Worm (Caenorhabditis elegans): ENCODE results near the gene nekl-4.

nekl-4 gene

ce11 chrIII:5517423-5517822 is at the start of gene nekl-4:
Gene nekl-4 (minus strand): TSS chrIII:5517523.
- TF ChIP-seq fkh-8 (tag; optimal IDR thresholded peaks at IDR 0.05) (peak; percentile 78), sup-37 (GFP tag; optimal IDR thresholded peaks at IDR 0.05) (no peak)

ce11 chrIII:5566496-5566895 is 49.2 kb upstream of the nekl-4 start:
- TF ChIP-seq nhr-85 (tag), result peak; percentile 51
- TF ChIP-seq ets-5 (GFP tag; IDR thresholded peaks at IDR 0.05), result no peak

ce11 chrIII:5565699-5566098 is 48.4 kb upstream of the nekl-4 start:
- TF ChIP-seq mef-2 (tag; optimal IDR thresholded peaks at IDR 0.05), result no peak
- TF ChIP-seq rnt-1 (tag; optimal IDR thresholded peaks at IDR 0.05), result peak; percentile 55
- TF ChIP-seq snu-23 (GFP tag; optimal IDR thresholded peaks at IDR 0.05), result peak; percentile 1
- TF ChIP-seq nhr-71 (tag; optimal IDR thresholded peaks at IDR 0.05), result peak; percentile 33
- no peak for TF ChIP-seq mep-1 (tag; optimal IDR thresholded peaks at IDR 0.05)
- peak; percentile 13; the same call in 1 of the 2 replicates for TF ChIP-seq nhr-19 (GFP tag; conservative IDR thresholded peaks at IDR 0.05)
- TF ChIP-seq dsc-1 (tag; optimal IDR thresholded peaks at IDR 0.05), result peak; percentile 26
- TF ChIP-seq pag-3 (tag; optimal IDR thresholded peaks at IDR 0.05; ENCODE audit: borderline replicate concordance, insufficient read depth), result peak; percentile 89
- peak; percentile 28 for TF ChIP-seq lin-14 (GFP tag; optimal IDR thresholded peaks at IDR 0.05)
- TF ChIP-seq C16A3.4 (tag; optimal IDR thresholded peaks at IDR 0.05), result no peak

ce11 chrIII:5564799-5565198 is 47.5 kb upstream of the nekl-4 start, which contains the start of gene mlc-3:
Gene mlc-3 (plus strand): TSS chrIII:5565025.
- TF ChIP-seq nhr-84 (tag; optimal IDR thresholded peaks at IDR 0.05) (no peak), zag-1 (tag; optimal IDR thresholded peaks at IDR 0.05) (no peak), mdl-1 (tag; optimal IDR thresholded peaks at IDR 0.05) (no peak), swsn-7 (tag; optimal IDR thresholded peaks at IDR 0.05) (no peak), fkh-10 (GFP tag; optimal IDR thresholded peaks at IDR 0.05) (no peak), ceh-82 (tag; optimal IDR thresholded peaks at IDR 0.05) (no peak), blmp-1 (tag; optimal IDR thresholded peaks at IDR 0.05) (no peak), elt-3 (tag; optimal IDR thresholded peaks at IDR 0.05) (no peak), isw-1 (GFP tag; IDR thresholded peaks at IDR 0.05) (no peak), nhr-77 (tag; optimal IDR thresholded peaks at IDR 0.05) (peak; percentile 16), pag-3 (tag; optimal IDR thresholded peaks at IDR 0.05; ENCODE audit: borderline replicate concordance, insufficient read depth) (peak; percentile 56), nhr-11 (tag; optimal IDR thresholded peaks at IDR 0.05) (no peak), ztf-11 (tag; optimal IDR thresholded peaks at IDR 0.05) (no peak), nhr-20 (tag; optimal IDR thresholded peaks at IDR 0.05) (peak; percentile 40), elt-2 (tag; optimal IDR thresholded peaks at IDR 0.05) (no peak), lin-39 (tag; optimal IDR thresholded peaks at IDR 0.05) (no peak), nhr-12 (tag; optimal IDR thresholded peaks at IDR 0.05) (no peak), jun-1 (tag; optimal IDR thresholded peaks at IDR 0.05) (no peak), snu-23 (GFP tag; optimal IDR thresholded peaks at IDR 0.05) (peak; percentile 26), hlh-4 (tag; optimal IDR thresholded peaks at IDR 0.05) (no peak), nhr-19 (GFP tag; conservative IDR thresholded peaks at IDR 0.05) (peak; percentile 52), lsy-2 (tag; optimal IDR thresholded peaks at IDR 0.05) (peak in 1 of 2 experiments; percentile 32), ama-1 (optimal IDR thresholded peaks at IDR 0.05) (peak; percentile 32), skn-1 (tag; optimal IDR thresholded peaks at IDR 0.05) (no peak), lin-14 (GFP tag; optimal IDR thresholded peaks at IDR 0.05) (peak; percentile 48), unc-30 (tag; optimal IDR thresholded peaks at IDR 0.05) (no peak), lin-13 (GFP tag; optimal IDR thresholded peaks at IDR 0.05) (no peak), xbp-1 (tag; optimal IDR thresholded peaks at IDR 0.05) (peak; percentile 2), nhr-90 (tag; optimal IDR thresholded peaks at IDR 0.05; ENCODE audit: poor library complexity) (no peak), lin-15B (tag; optimal IDR thresholded peaks at IDR 0.05) (no peak), unc-130 (tag; optimal IDR thresholded peaks at IDR 0.05) (no peak), nhr-71 (tag; optimal IDR thresholded peaks at IDR 0.05) (peak; percentile 52), dsc-1 (tag; optimal IDR thresholded peaks at IDR 0.05) (peak; percentile 11), aly-2 (tag; optimal IDR thresholded peaks at IDR 0.05) (no peak), sox-4 (tag; optimal IDR thresholded peaks at IDR 0.05) (no peak), tbx-2 (tag; optimal IDR thresholded peaks at IDR 0.05) (peak; percentile 3), zip-4 (GFP tag; optimal IDR thresholded peaks at IDR 0.05) (no peak), fos-1 (tag; optimal IDR thresholded peaks at IDR 0.05) (no peak), rnt-1 (tag; optimal IDR thresholded peaks at IDR 0.05) (peak; percentile 65), vab-15 (tag; optimal IDR thresholded peaks at IDR 0.05) (no peak)

Measured in whole organism, L1 larva.